Worm (Caenorhabditis elegans) whole organism, mixed stage, embryonic: ENCODE data around the gene Y49E10.25.

Source experiments
- ceh-43 ChIP-seq: fragments of 200-800 bp; sonication (Bioruptor generic); optimal IDR thresholded peaks from 2 replicates; lab custom pipeline; 2018; ENCODE audit warnings: mild to moderate bottlenecking, missing genetic modification characterization, moderate library complexity, missing compliant biosample characterization
- ces-1 ChIP-seq: fragments of 150-350 bp; optimal IDR thresholded peaks from 2 replicates; lab custom pipeline; 2014; ENCODE audit warnings: missing biosample characterization, missing genetic modification reagents, missing genetic modification characterization
- flh-1 ChIP-seq: fragments of 200-800 bp; sonication (Bioruptor generic); optimal IDR thresholded peaks from 2 replicates; lab custom pipeline; 2018; ENCODE audit warnings: mild to moderate bottlenecking, missing genetic modification characterization, moderate library complexity, missing compliant biosample characterization
- lin-13 ChIP-seq: fragments of 150-350 bp; optimal IDR thresholded peaks from 2 replicates; lab custom pipeline; 2014; ENCODE audit warnings: missing biosample characterization, missing genetic modification characterization
- lin-32 ChIP-seq: fragments of 200-800 bp; sonication (Bioruptor generic); optimal IDR thresholded peaks from 2 replicates; lab custom pipeline; 2018; ENCODE audit warnings: mild to moderate bottlenecking, missing genetic modification characterization, missing compliant biosample characterization
- lsy-2 ChIP-seq: fragments of 150-350 bp; optimal IDR thresholded peaks from 2 replicates; lab custom pipeline; 2014; ENCODE audit warnings: missing biosample characterization, missing genetic modification characterization
- mab-5 ChIP-seq: fragments of 150-350 bp; optimal IDR thresholded peaks from 2 replicates; lab custom pipeline; 2014; ENCODE audit warnings: missing biosample characterization, missing genetic modification characterization
- nhr-12 ChIP-seq: fragments of 150-350 bp; optimal IDR thresholded peaks from 2 replicates; lab custom pipeline; 2014; ENCODE audit warnings: missing biosample characterization, missing genetic modification characterization
- nhr-237 ChIP-seq: fragments of 150-350 bp; optimal IDR thresholded peaks from 2 replicates; lab custom pipeline; 2014; ENCODE audit warnings: missing biosample characterization, missing genetic modification characterization
- nhr-76 ChIP-seq: sonication (generic microtip); optimal IDR thresholded peaks from 2 replicates; lab custom pipeline; 2017; ENCODE audit warnings: missing biosample characterization, missing genetic modification characterization
- snpc-4 ChIP-seq: fragments of 150-350 bp; optimal IDR thresholded peaks from 2 replicates; lab custom pipeline; 2014; ENCODE audit warnings: missing biosample characterization, missing genetic modification characterization
- unc-39 ChIP-seq: fragments of 150-350 bp; optimal IDR thresholded peaks from 2 replicates; lab custom pipeline; 2014; ENCODE audit warnings: missing biosample characterization, missing genetic modification characterization

DNA sequence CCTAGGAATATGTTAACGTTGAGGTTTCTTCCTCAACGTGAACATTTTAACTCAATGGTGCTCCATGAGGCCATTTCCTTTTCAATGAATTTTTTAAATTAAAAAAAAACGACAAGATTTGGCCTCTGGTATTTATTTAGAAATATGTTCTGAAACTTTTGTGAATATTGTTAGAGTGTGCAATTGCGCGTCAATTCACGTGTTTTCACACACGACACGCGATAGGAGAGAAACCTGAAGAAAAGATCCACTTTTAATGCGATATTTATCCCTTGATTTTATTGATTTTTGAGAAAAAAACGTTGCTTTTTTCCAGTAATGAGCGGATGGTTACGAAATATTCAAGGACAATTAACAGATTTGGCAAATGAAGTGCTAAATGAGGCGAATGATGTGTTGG, 7.4 kb upstream of the Y49E10.25 start, which contains the start of gene sql-1:
- no peak for TF ChIP-seq ceh-43 (GFP tag; lab: Kevin White, UChicago)
- TF ChIP-seq unc-39 (tag; lab: Kevin White, UChicago): no peak
- no peak for TF ChIP-seq nhr-76
- peak; percentile 12 for TF ChIP-seq ces-1 (GFP tag; lab: Kevin White, UChicago)
- no peak for TF ChIP-seq nhr-237 (tag; lab: Kevin White, UChicago)
- no peak for TF ChIP-seq flh-1 (GFP tag; lab: Kevin White, UChicago)
- TF ChIP-seq nhr-12 (tag; lab: Kevin White, UChicago): no peak
- no peak for TF ChIP-seq lin-32 (GFP tag; lab: Kevin White, UChicago)
- TF ChIP-seq mab-5 (tag; lab: Kevin White, UChicago): no peak
- no peak for TF ChIP-seq lsy-2
- TF ChIP-seq lin-13 (tag; lab: Kevin White, UChicago): no peak
- no peak for TF ChIP-seq snpc-4 (tag; lab: Kevin White, UChicago)
